Worm (Caenorhabditis elegans) whole organism, L4 larva: Measurements from ENCODE around the gene C30G4.4.

Experiments used
- D1046.2 ChIP-seq: fragments of 200-800 bp; sonication (Bioruptor generic); IDR thresholded peaks from 2 replicates; pipeline ENCODE4 v1.3.6; 2022; ENCODE audit warnings: missing genetic modification characterization, missing compliant biosample characterization
- F26F4.8 ChIP-seq: fragments of 200-800 bp; sonication (Bioruptor generic); conservative IDR thresholded peaks from 2 replicates; pipeline ENCODE4 v1.3.6; 2022; ENCODE audit warnings: missing genetic modification characterization, missing compliant biosample characterization
- F37D6.2 ChIP-seq: sonication (generic microtip); optimal IDR thresholded peaks from 2 replicates; lab custom pipeline; 2016; ENCODE audit warnings: mild to moderate bottlenecking, missing genetic modification characterization, missing compliant biosample characterization
- R02D3.7 ChIP-seq: fragments of 150-350 bp; sonication (generic microtip); optimal IDR thresholded peaks from 3 replicates; lab custom pipeline; 2014; ENCODE audit warnings: missing biosample characterization, missing genetic modification characterization
- Y48G9A.11 ChIP-seq: fragments of 200-800 bp; sonication (Bioruptor generic); IDR thresholded peaks from 2 replicates; pipeline ENCODE4 v1.3.6; 2022; ENCODE audit warnings: missing genetic modification reagents, missing genetic modification characterization, missing compliant biosample characterization
- aha-1 ChIP-seq: fragments of 150-350 bp; peaks from one replicate; lab custom pipeline; 2014; ENCODE audit warnings: missing biosample characterization, missing genetic modification characterization
- arid-1 ChIP-seq: fragments of 200-800 bp; sonication (Bioruptor generic); conservative IDR thresholded peaks from 2 replicates; pipeline ENCODE4 v1.3.6; 2022; ENCODE audit warnings: missing genetic modification reagents, missing genetic modification characterization, missing compliant biosample characterization
- daf-16 ChIP-seq, 3 experiments: sonication (generic microtip); optimal IDR thresholded peaks; 2 replicates each; lab custom pipeline; 2016 to 2017; ENCODE audit warnings: missing genetic modification characterization in 3 of 3, missing genetic modification reagents in 3 of 3, mild to moderate bottlenecking in 2 of 3, missing compliant biosample characterization in 2 of 3, missing biosample characterization in 1 of 3, moderate library complexity in 1 of 3
- dmd-6 ChIP-seq: fragments of 200-800 bp; sonication (Bioruptor generic); IDR thresholded peaks from 2 replicates; pipeline ENCODE4 v1.3.6; 2022; ENCODE audit warnings: missing genetic modification reagents, missing genetic modification characterization, missing compliant biosample characterization
- duxl-1 ChIP-seq: sonication (generic microtip); optimal IDR thresholded peaks from 2 replicates; lab custom pipeline; 2016; ENCODE audit warnings: mild to moderate bottlenecking, missing genetic modification characterization, moderate library complexity, missing compliant biosample characterization; ENCODE audit not compliant: poor library complexity
- dve-1 ChIP-seq: sonication (generic microtip); optimal IDR thresholded peaks from 2 replicates; lab custom pipeline; 2017; ENCODE audit warnings: antibody characterized with exemption, mild to moderate bottlenecking, missing genetic modification characterization, missing compliant biosample characterization; ENCODE audit not compliant: insufficient read depth
- egl-43 ChIP-seq: fragments of 200-800 bp; sonication (Bioruptor generic); IDR thresholded peaks from 2 replicates; pipeline ENCODE4 v1.3.6; 2022; ENCODE audit warnings: missing genetic modification reagents, missing genetic modification characterization, missing compliant biosample characterization
- fkh-10 ChIP-seq: fragments of 150-350 bp; optimal IDR thresholded peaks from 2 replicates; lab custom pipeline; 2014; ENCODE audit warnings: missing biosample characterization, missing genetic modification reagents, missing genetic modification characterization
- fos-1 ChIP-seq: fragments of 150-350 bp; optimal IDR thresholded peaks from 2 replicates; lab custom pipeline; 2014; ENCODE audit warnings: missing biosample characterization, missing genetic modification characterization
- hlh-11 ChIP-seq: fragments of 200-800 bp; sonication (Bioruptor generic); optimal IDR thresholded peaks from 2 replicates; lab custom pipeline; 2018; ENCODE audit warnings: mild to moderate bottlenecking, missing genetic modification characterization, missing compliant biosample characterization
- hlh-30 ChIP-seq: sonication (generic microtip); optimal IDR thresholded peaks from 2 replicates; lab custom pipeline; 2017; ENCODE audit warnings: antibody characterized with exemption, mild to moderate bottlenecking, missing genetic modification characterization, missing compliant biosample characterization; ENCODE audit not compliant: insufficient read depth
- jun-1 ChIP-seq: fragments of 150-350 bp; optimal IDR thresholded peaks from 2 replicates; lab custom pipeline; 2014; ENCODE audit warnings: missing biosample characterization, missing genetic modification reagents, missing genetic modification characterization
- lin-38 ChIP-seq: fragments of 200-800 bp; sonication (Bioruptor generic); IDR thresholded peaks from 2 replicates; pipeline ENCODE4 v1.3.6; 2022; ENCODE audit warnings: missing genetic modification reagents, missing genetic modification characterization, missing compliant biosample characterization
- lir-3 ChIP-seq: sonication (generic microtip); optimal IDR thresholded peaks from 2 replicates; lab custom pipeline; 2016; ENCODE audit warnings: mild to moderate bottlenecking, missing genetic modification characterization, missing compliant biosample characterization
- madf-9 ChIP-seq: fragments of 200-800 bp; sonication (Bioruptor generic); conservative IDR thresholded peaks from 2 replicates; pipeline ENCODE4 v1.3.6; 2022; ENCODE audit warnings: missing genetic modification reagents, missing genetic modification characterization, missing compliant biosample characterization
- mdl-1 ChIP-seq, 2 experiments: fragments of 150-350 bp in 1 of 2; sonication (generic microtip) in 1 of 2; optimal IDR thresholded peaks; 2 replicates each; lab custom pipeline; 2014 to 2017; ENCODE audit warnings: missing biosample characterization in 2 of 2, missing genetic modification characterization in 2 of 2
- mdt-29 ChIP-seq: fragments of 200-800 bp; sonication (Bioruptor generic); IDR thresholded peaks from 2 replicates; pipeline ENCODE4 v1.3.6; 2022; ENCODE audit warnings: missing genetic modification reagents, missing genetic modification characterization, missing compliant biosample characterization
- mxl-3 ChIP-seq: fragments of 200-800 bp; sonication (Bioruptor generic); optimal IDR thresholded peaks from 2 replicates; lab custom pipeline; 2018; ENCODE audit warnings: mild to moderate bottlenecking, missing genetic modification characterization, missing compliant biosample characterization
- nhr-28 ChIP-seq: fragments of 150-350 bp; optimal IDR thresholded peaks from 2 replicates; lab custom pipeline; 2014; ENCODE audit warnings: missing biosample characterization, missing genetic modification characterization
- nhr-41 ChIP-seq: fragments of 200-800 bp; sonication (Bioruptor generic); IDR thresholded peaks from 2 replicates; pipeline ENCODE4 v1.3.6; 2022; ENCODE audit warnings: missing genetic modification reagents, missing genetic modification characterization, missing compliant biosample characterization
- php-3 ChIP-seq: fragments of 200-800 bp; sonication (Bioruptor generic); IDR thresholded peaks from 2 replicates; pipeline ENCODE4 v1.3.6; 2022; ENCODE audit warnings: missing genetic modification reagents, missing genetic modification characterization, missing compliant biosample characterization
- pqm-1 ChIP-seq: sonication (generic microtip); optimal IDR thresholded peaks from 2 replicates; lab custom pipeline; 2017; ENCODE audit warnings: missing biosample characterization, missing genetic modification characterization
- set-16 ChIP-seq: fragments of 200-800 bp; sonication (Bioruptor generic); IDR thresholded peaks from 2 replicates; pipeline ENCODE4 v1.3.6; 2022; ENCODE audit warnings: missing genetic modification reagents, missing genetic modification characterization, missing compliant biosample characterization
- skn-1 ChIP-seq: fragments of 150-350 bp; optimal IDR thresholded peaks from 2 replicates; lab custom pipeline; 2014; ENCODE audit warnings: missing biosample characterization, missing genetic modification characterization
- unc-130 ChIP-seq: sonication (generic microtip); optimal IDR thresholded peaks from 2 replicates; lab custom pipeline; 2016; ENCODE audit warnings: missing genetic modification reagents, missing genetic modification characterization, missing compliant biosample characterization
- unc-62 ChIP-seq, 3 experiments: fragments of 150-350 bp in 1 of 3; sonication (generic microtip); optimal IDR thresholded peaks in 2 of 3; peaks in 1 of 3; 1 replicate in 1 of 3; 2 replicates in 2 of 3; lab custom pipeline; 2014 to 2017; ENCODE audit warnings: missing biosample characterization in 3 of 3, missing genetic modification characterization in 3 of 3, missing genetic modification reagents in 3 of 3, missing genotype in 1 of 3

Gene C30G4.4

ce11 chrX:17093199-17093598, 21.2 kb upstream of the C30G4.4 start, which contains the start of gene C08A9.3:
TSS of gene C08A9.3 (minus strand) at chrX:17093299.
- TF ChIP-seq aha-1 (tag; lab: Kevin White, UChicago) (peak; percentile 80), F26F4.8 (GFP tag; lab: Robert Waterston, UW) (no peak)

- no peak for TF ChIP-seq daf-16 (GFP tag; optimal IDR thresholded peaks at IDR 0.05; lab: Kevin White, UChicago)
- TF ChIP-seq daf-16 (tag; optimal IDR thresholded peaks at IDR 0.05; lab: Kevin White, UChicago), result peak; percentile 82
- no peak for TF ChIP-seq dmd-6 (GFP tag; lab: Robert Waterston, UW)
- TF ChIP-seq lin-38 (GFP tag; lab: Robert Waterston, UW), result no peak
- TF ChIP-seq set-16, result no peak
- TF ChIP-seq F37D6.2 (tag; lab: Kevin White, UChicago), result no peak
- no peak for TF ChIP-seq mxl-3 (GFP tag; lab: Kevin White, UChicago)
These were observed 20.4 kb upstream of the C30G4.4 start, which contains the start of gene sod-3 for ce11 chrX:17092416-17092815. TSS of gene sod-3 (plus strand) at chrX:17092753.

ce11 chrX:17080635-17081376, 8.8 kb upstream of the C30G4.4 start, which contains the start of the genes irld-23 and C08A9.10:
TSS of gene irld-23 (minus strand) at chrX:17080685.
TSS of gene C08A9.10 (plus strand) at chrX:17081179.
- TF ChIP-seq D1046.2, result no peak
- peak; percentile 95 for TF ChIP-seq aha-1 (tag; lab: Kevin White, UChicago)
- TF ChIP-seq, all 104 proteins: peak for 1

- TF ChIP-seq madf-9 (GFP tag; lab: Robert Waterston, UW) (no peak), hlh-30 (peak; percentile 30), dmd-6 (GFP tag; lab: Robert Waterston, UW) (peak; percentile 17; the same call in 1 of the 2 replicates), mxl-3 (GFP tag; lab: Kevin White, UChicago) (peak; percentile 55), mdl-1 (tag; optimal IDR thresholded peaks at IDR 0.05; lab: Kevin White, UChicago) (peak in 1 of 2 experiments; percentile 26)
These were observed 1.5 kb downstream of the C30G4.4 start for ce11 chrX:17070495-17070894.

ce11 chrX:17066937-17067336, 5.1 kb downstream of the C30G4.4 start:
- peak in 1 of 2 experiments; percentile 32 for TF ChIP-seq mdl-1 (tag; optimal IDR thresholded peaks at IDR 0.05; lab: Kevin White, UChicago)
- TF ChIP-seq mdt-29 (GFP tag; lab: Robert Waterston, UW), result no peak
- no peak for TF ChIP-seq R02D3.7 (tag; lab: Kevin White, UChicago)
- peak; percentile 67 for TF ChIP-seq dve-1 (tag; lab: Kevin White, UChicago)
- TF ChIP-seq jun-1 (tag; lab: Kevin White, UChicago), result no peak
- no peak for TF ChIP-seq madf-9 (GFP tag; lab: Robert Waterston, UW)
- peak; percentile 34 for TF ChIP-seq hlh-11
- no peak for TF ChIP-seq nhr-41 (GFP tag; lab: Robert Waterston, UW)
- peak; percentile 65 for TF ChIP-seq hlh-30
- TF ChIP-seq skn-1 (tag; lab: Kevin White, UChicago), result no peak
- TF ChIP-seq fos-1, result no peak
- TF ChIP-seq duxl-1, result no peak
- no peak for TF ChIP-seq daf-16 (GFP tag; optimal IDR thresholded peaks at IDR 0.05; lab: Kevin White, UChicago)
- peak; percentile 77 for TF ChIP-seq daf-16 (tag; optimal IDR thresholded peaks at IDR 0.05; lab: Kevin White, UChicago)
- peak; percentile 68 for TF ChIP-seq pqm-1 (tag; lab: Kevin White, UChicago)
- peak; percentile 72 for TF ChIP-seq dmd-6 (GFP tag; lab: Robert Waterston, UW)
- 0 out of 2 replicates have a peak, but pooled peaks have one; percentile 37 for TF ChIP-seq php-3 (GFP tag; lab: Robert Waterston, UW)
- TF ChIP-seq fkh-10 (GFP tag; lab: Kevin White, UChicago), result no peak
- TF ChIP-seq Y48G9A.11, result no peak
- no peak for TF ChIP-seq egl-43 (GFP tag; lab: Robert Waterston, UW)
- TF ChIP-seq nhr-28, result peak; percentile 51
- TF ChIP-seq unc-130, result no peak
- peak in 1 of 2 experiments; percentile 71 for TF ChIP-seq unc-62 (GFP tag; optimal IDR thresholded peaks at IDR 0.05 in 1 of 2; lab: Kevin White, UChicago)
- no peak for TF ChIP-seq unc-62 (tag; optimal IDR thresholded peaks at IDR 0.05; lab: Kevin White, UChicago)
- no peak for TF ChIP-seq arid-1
- no peak for TF ChIP-seq lir-3 (tag; lab: Kevin White, UChicago)
